Worm (Caenorhabditis elegans) whole organism, L4 larva: ENCODE data around the gene rnp-7.

Source experiments
- F37D6.2 ChIP-seq: sonication (generic microtip); optimal IDR thresholded peaks from 2 replicates; lab custom pipeline; 2016; ENCODE audit warnings: mild to moderate bottlenecking, missing genetic modification characterization, missing compliant biosample characterization
- R02D3.7 ChIP-seq: fragments of 150-350 bp; sonication (generic microtip); optimal IDR thresholded peaks from 3 replicates; lab custom pipeline; 2014; ENCODE audit warnings: missing biosample characterization, missing genetic modification characterization
- T20F7.1 ChIP-seq: fragments of 200-800 bp; sonication (Bioruptor generic); optimal IDR thresholded peaks from 2 replicates; lab custom pipeline; 2018; ENCODE audit warnings: mild to moderate bottlenecking, missing genetic modification characterization, missing compliant biosample characterization
- Y5F2A.4 ChIP-seq: fragments of 200-800 bp; sonication (Bioruptor generic); optimal IDR thresholded peaks from 2 replicates; lab custom pipeline; 2018; ENCODE audit warnings: mild to moderate bottlenecking, missing genetic modification characterization, missing compliant biosample characterization
- aly-2 ChIP-seq: sonication (generic microtip); optimal IDR thresholded peaks from 2 replicates; lab custom pipeline; 2018; ENCODE audit warnings: missing biosample characterization, missing genetic modification characterization
- ceh-20 ChIP-seq: fragments of 200-800 bp; sonication (Bioruptor generic); IDR thresholded peaks from 2 replicates; pipeline ENCODE4 v1.3.6; 2022; ENCODE audit warnings: missing genetic modification reagents, missing genetic modification characterization, missing compliant biosample characterization
- ctbp-1 ChIP-seq: fragments of 200-800 bp; sonication (Bioruptor generic); IDR thresholded peaks from 2 replicates; pipeline ENCODE4 v1.3.6; 2022; ENCODE audit warnings: missing genetic modification reagents, missing genetic modification characterization, missing compliant biosample characterization
- daf-16 ChIP-seq, 3 experiments: sonication (generic microtip); optimal IDR thresholded peaks; 2 replicates each; lab custom pipeline; 2016 to 2017; ENCODE audit warnings: missing genetic modification characterization in 3 of 3, missing genetic modification reagents in 3 of 3, mild to moderate bottlenecking in 2 of 3, missing compliant biosample characterization in 2 of 3, missing biosample characterization in 1 of 3, moderate library complexity in 1 of 3
- dmd-6 ChIP-seq: fragments of 200-800 bp; sonication (Bioruptor generic); IDR thresholded peaks from 2 replicates; pipeline ENCODE4 v1.3.6; 2022; ENCODE audit warnings: missing genetic modification reagents, missing genetic modification characterization, missing compliant biosample characterization
- dmd-8 ChIP-seq: fragments of 200-800 bp; sonication (Bioruptor generic); IDR thresholded peaks from 2 replicates; pipeline ENCODE4 v1.3.6; 2022; ENCODE audit warnings: missing genetic modification characterization, missing compliant biosample characterization
- dmd-9 ChIP-seq: fragments of 200-800 bp; sonication (Bioruptor generic); IDR thresholded peaks from 2 replicates; pipeline ENCODE4 v1.3.6; 2022; ENCODE audit warnings: missing genetic modification reagents, missing genetic modification characterization, missing compliant biosample characterization
- dpl-1 ChIP-seq: fragments of 150-350 bp; optimal IDR thresholded peaks from 2 replicates; lab custom pipeline; 2014; ENCODE audit warnings: missing biosample characterization, missing genetic modification reagents, missing genetic modification characterization
- dve-1 ChIP-seq: sonication (generic microtip); optimal IDR thresholded peaks from 2 replicates; lab custom pipeline; 2017; ENCODE audit warnings: antibody characterized with exemption, mild to moderate bottlenecking, missing genetic modification characterization, missing compliant biosample characterization; ENCODE audit not compliant: insufficient read depth
- hif-1 ChIP-seq, 2 experiments: sonication (generic microtip); optimal IDR thresholded peaks; 2 replicates each; lab custom pipeline; 2016 to 2017; ENCODE audit warnings: missing compliant biosample characterization in 2 of 2, missing genetic modification characterization in 2 of 2, missing genetic modification reagents in 2 of 2, missing genotype in 2 of 2, mild to moderate bottlenecking in 1 of 2
- jun-1 ChIP-seq: fragments of 150-350 bp; optimal IDR thresholded peaks from 2 replicates; lab custom pipeline; 2014; ENCODE audit warnings: missing biosample characterization, missing genetic modification reagents, missing genetic modification characterization
- lim-7 ChIP-seq: fragments of 200-800 bp; sonication (Bioruptor generic); IDR thresholded peaks from 2 replicates; pipeline ENCODE4 v1.3.6; 2022; ENCODE audit warnings: missing genetic modification characterization, missing compliant biosample characterization
- lin-13 ChIP-seq: fragments of 150-350 bp; optimal IDR thresholded peaks from 2 replicates; lab custom pipeline; 2014; ENCODE audit warnings: missing biosample characterization, missing genetic modification reagents, missing genetic modification characterization
- lin-29 ChIP-seq: fragments of 200-800 bp; sonication (Bioruptor generic); IDR thresholded peaks from 2 replicates; pipeline ENCODE4 v1.3.6; 2022; ENCODE audit warnings: missing genetic modification reagents, missing genetic modification characterization, missing compliant biosample characterization
- lin-39 ChIP-seq: fragments of 150-350 bp; optimal IDR thresholded peaks from 2 replicates; lab custom pipeline; 2014; ENCODE audit warnings: missing biosample characterization, missing genetic modification reagents, missing genetic modification characterization
- lir-3 ChIP-seq: sonication (generic microtip); optimal IDR thresholded peaks from 2 replicates; lab custom pipeline; 2016; ENCODE audit warnings: mild to moderate bottlenecking, missing genetic modification characterization, missing compliant biosample characterization
- lsy-2 ChIP-seq, 2 experiments: fragments of 150-350 bp in 1 of 2; sonication (generic microtip) in 1 of 2; optimal IDR thresholded peaks; 2 replicates each; lab custom pipeline; 2014 to 2017; ENCODE audit warnings: missing biosample characterization in 2 of 2, missing genetic modification characterization in 2 of 2
- mdl-1 ChIP-seq, 2 experiments: fragments of 150-350 bp in 1 of 2; sonication (generic microtip) in 1 of 2; optimal IDR thresholded peaks; 2 replicates each; lab custom pipeline; 2014 to 2017; ENCODE audit warnings: missing biosample characterization in 2 of 2, missing genetic modification characterization in 2 of 2
- mep-1 ChIP-seq: fragments of 150-350 bp; sonication (generic microtip); optimal IDR thresholded peaks from 3 replicates; lab custom pipeline; 2014; ENCODE audit warnings: missing biosample characterization, missing genetic modification characterization
- mxl-2 ChIP-seq: fragments of 200-800 bp; sonication (Bioruptor generic); conservative IDR thresholded peaks from 2 replicates; pipeline ENCODE4 v1.3.6; 2022; ENCODE audit warnings: missing genetic modification reagents, missing genetic modification characterization, missing compliant biosample characterization
- nhr-10 ChIP-seq: fragments of 150-350 bp; optimal IDR thresholded peaks from 2 replicates; lab custom pipeline; 2014; ENCODE audit warnings: missing biosample characterization, missing genetic modification characterization
- nhr-102 ChIP-seq: sonication (generic microtip); optimal IDR thresholded peaks from 2 replicates; lab custom pipeline; 2016; ENCODE audit warnings: mild to moderate bottlenecking, missing genetic modification characterization, moderate library complexity, missing compliant biosample characterization
- nhr-237 ChIP-seq: sonication (generic microtip); optimal IDR thresholded peaks from 2 replicates; lab custom pipeline; 2017; ENCODE audit warnings: missing biosample characterization, missing genetic modification characterization
- nhr-41 ChIP-seq: fragments of 200-800 bp; sonication (Bioruptor generic); IDR thresholded peaks from 2 replicates; pipeline ENCODE4 v1.3.6; 2022; ENCODE audit warnings: missing genetic modification reagents, missing genetic modification characterization, missing compliant biosample characterization
- nhr-48 ChIP-seq: sonication (generic microtip); optimal IDR thresholded peaks from 2 replicates; lab custom pipeline; 2016; ENCODE audit warnings: mild to moderate bottlenecking, missing genetic modification characterization, missing compliant biosample characterization
- nhr-6 ChIP-seq: fragments of 150-350 bp; optimal IDR thresholded peaks from 2 replicates; lab custom pipeline; 2014; ENCODE audit warnings: missing biosample characterization, missing genetic modification characterization
- nhr-77 ChIP-seq: fragments of 150-350 bp; optimal IDR thresholded peaks from 2 replicates; lab custom pipeline; 2014; ENCODE audit warnings: missing biosample characterization, missing genetic modification characterization
- pha-4 ChIP-seq, 2 experiments: fragments of 150-350 bp in 1 of 2; fragments of 200-800 bp in 1 of 2; sonication (Bioruptor generic) in 1 of 2; IDR thresholded peaks in 1 of 2; optimal IDR thresholded peaks in 1 of 2; 2 replicates each; pipeline versions ENCODE4 v1.3.6 to Lab custom; 2014 to 2022; ENCODE audit warnings: missing genetic modification characterization in 2 of 2, missing genetic modification reagents in 2 of 2, missing biosample characterization in 1 of 2, missing compliant biosample characterization in 1 of 2
- php-3 ChIP-seq: fragments of 200-800 bp; sonication (Bioruptor generic); IDR thresholded peaks from 2 replicates; pipeline ENCODE4 v1.3.6; 2022; ENCODE audit warnings: missing genetic modification reagents, missing genetic modification characterization, missing compliant biosample characterization
- pqm-1 ChIP-seq: sonication (generic microtip); optimal IDR thresholded peaks from 2 replicates; lab custom pipeline; 2017; ENCODE audit warnings: missing biosample characterization, missing genetic modification characterization
- saeg-2 ChIP-seq: fragments of 200-800 bp; sonication (Bioruptor generic); IDR thresholded peaks from 2 replicates; pipeline ENCODE4 v1.3.6; 2022; ENCODE audit warnings: missing genetic modification reagents, missing genetic modification characterization, missing compliant biosample characterization
- sdz-12 ChIP-seq: fragments of 200-800 bp; sonication (Bioruptor generic); optimal IDR thresholded peaks from 2 replicates; lab custom pipeline; 2018; ENCODE audit warnings: mild to moderate bottlenecking, missing genetic modification characterization, missing compliant biosample characterization
- skn-1 ChIP-seq: fragments of 150-350 bp; optimal IDR thresholded peaks from 2 replicates; lab custom pipeline; 2014; ENCODE audit warnings: missing biosample characterization, missing genetic modification characterization
- snpc-1.2 ChIP-seq: fragments of 200-800 bp; sonication (Bioruptor generic); IDR thresholded peaks from 2 replicates; pipeline ENCODE4 v1.3.6; 2022; ENCODE audit warnings: missing genetic modification reagents, missing genetic modification characterization, missing compliant biosample characterization
- spr-3 ChIP-seq: fragments of 200-800 bp; sonication (Bioruptor generic); optimal IDR thresholded peaks from 2 replicates; lab custom pipeline; 2018; ENCODE audit warnings: mild to moderate bottlenecking, missing genetic modification characterization, missing compliant biosample characterization
- tag-97 ChIP-seq: fragments of 200-800 bp; sonication (Bioruptor generic); IDR thresholded peaks from 2 replicates; pipeline ENCODE4 v1.3.6; 2022; ENCODE audit warnings: missing genetic modification characterization, missing compliant biosample characterization
- unc-130 ChIP-seq: sonication (generic microtip); optimal IDR thresholded peaks from 2 replicates; lab custom pipeline; 2016; ENCODE audit warnings: missing genetic modification reagents, missing genetic modification characterization, missing compliant biosample characterization
- unc-39 ChIP-seq: sonication (generic microtip); optimal IDR thresholded peaks from 2 replicates; lab custom pipeline; 2017; ENCODE audit warnings: missing biosample characterization, missing genetic modification characterization
- unc-62 ChIP-seq, 3 experiments: fragments of 150-350 bp in 1 of 3; sonication (generic microtip); optimal IDR thresholded peaks in 2 of 3; peaks in 1 of 3; 1 replicate in 1 of 3; 2 replicates in 2 of 3; lab custom pipeline; 2014 to 2017; ENCODE audit warnings: missing biosample characterization in 3 of 3, missing genetic modification characterization in 3 of 3, missing genetic modification reagents in 3 of 3, missing genotype in 1 of 3
- zfp-3 ChIP-seq: fragments of 200-800 bp; sonication (Bioruptor generic); conservative IDR thresholded peaks from 2 replicates; pipeline ENCODE4 v1.3.6; 2022; ENCODE audit warnings: missing genetic modification reagents, missing genetic modification characterization, missing compliant biosample characterization
- ztf-11 ChIP-seq: fragments of 150-350 bp; optimal IDR thresholded peaks from 2 replicates; lab custom pipeline; 2014; ENCODE audit warnings: missing biosample characterization, missing genetic modification characterization

The rnp-7 gene

ce11 chrIII:7165816-7166229 lies 4.9 kb upstream of the rnp-7 start (continued):
- TF ChIP-seq dve-1: peak; percentile 72
- no peak for TF ChIP-seq ceh-20
- TF ChIP-seq saeg-2: peak; percentile 58; the same call in 1 of the 2 replicates
- TF ChIP-seq R02D3.7 (tag; lab: Kevin White, UChicago): no peak
- TF ChIP-seq lsy-2 (tag; optimal IDR thresholded peaks at IDR 0.05; lab: Kevin White, UChicago): peak in 1 of 2 experiments; percentile 70
- peak; percentile 49 for TF ChIP-seq lin-13 (GFP tag; lab: Kevin White, UChicago)
- no peak for TF ChIP-seq ctbp-1 (GFP tag; lab: Robert Waterston, UW)
- TF ChIP-seq php-3: peak; percentile 52
- TF ChIP-seq daf-16 (GFP tag; optimal IDR thresholded peaks at IDR 0.05; lab: Kevin White, UChicago): peak in 1 of 2 experiments; percentile 28
- TF ChIP-seq daf-16 (tag; optimal IDR thresholded peaks at IDR 0.05; lab: Kevin White, UChicago): peak; percentile 92
- peak; percentile 58 for TF ChIP-seq nhr-6 (tag; lab: Kevin White, UChicago)
- no peak for TF ChIP-seq pha-4 (GFP tag; IDR thresholded peaks at IDR 0.05; lab: Robert Waterston, UW)
- TF ChIP-seq pha-4 (tag; optimal IDR thresholded peaks at IDR 0.05; lab: Kevin White, UChicago): peak; percentile 9
- TF ChIP-seq zfp-3 (GFP tag; lab: Robert Waterston, UW): no peak
- TF ChIP-seq nhr-102: peak; percentile 77
- no peak for TF ChIP-seq F37D6.2 (tag; lab: Kevin White, UChicago)
- no peak for TF ChIP-seq ztf-11 (tag; lab: Kevin White, UChicago)
- no peak for TF ChIP-seq tag-97 (GFP tag; lab: Robert Waterston, UW)
- peak in 1 of 2 experiments; percentile 38 for TF ChIP-seq unc-62 (GFP tag; optimal IDR thresholded peaks at IDR 0.05 in 1 of 2; lab: Kevin White, UChicago)
- TF ChIP-seq unc-62 (tag; optimal IDR thresholded peaks at IDR 0.05; lab: Kevin White, UChicago): no peak
- TF ChIP-seq sdz-12 (GFP tag; lab: Kevin White, UChicago): no peak
- TF ChIP-seq pqm-1: peak; percentile 96
- peak; percentile 29 for TF ChIP-seq jun-1 (tag; lab: Kevin White, UChicago)
- peak; percentile 66 for TF ChIP-seq mep-1 (tag; lab: Kevin White, UChicago)
- no peak for TF ChIP-seq nhr-10 (tag; lab: Kevin White, UChicago)
- no peak for TF ChIP-seq dmd-8

- TF ChIP-seq lim-7 (GFP tag; lab: Robert Waterston, UW) (no peak), unc-130 (peak; percentile 19)
These were observed 4.3 kb upstream of the rnp-7 start for ce11 chrIII:7165276-7165675.

- TF ChIP-seq daf-16 (GFP tag; optimal IDR thresholded peaks at IDR 0.05; lab: Kevin White, UChicago) (peak; percentile 14 to 26), daf-16 (tag; optimal IDR thresholded peaks at IDR 0.05; lab: Kevin White, UChicago) (peak; percentile 65), mxl-2 (GFP tag; lab: Robert Waterston, UW) (no peak), lir-3 (tag; lab: Kevin White, UChicago) (no peak), T20F7.1 (GFP tag; lab: Kevin White, UChicago) (peak; percentile 91), dmd-6 (GFP tag; lab: Robert Waterston, UW) (peak; percentile 84), pha-4 (GFP tag; IDR thresholded peaks at IDR 0.05; lab: Robert Waterston, UW) (peak; percentile 86), pha-4 (tag; optimal IDR thresholded peaks at IDR 0.05; lab: Kevin White, UChicago) (no peak), mdl-1 (tag; optimal IDR thresholded peaks at IDR 0.05; lab: Kevin White, UChicago) (peak in 1 of 2 experiments; percentile 48), snpc-1.2 (GFP tag; lab: Robert Waterston, UW) (no peak), spr-3 (GFP tag; lab: Kevin White, UChicago) (no peak), nhr-48 (tag; lab: Kevin White, UChicago) (peak; percentile 28), zfp-3 (GFP tag; lab: Robert Waterston, UW) (peak; percentile 81), dpl-1 (GFP tag; lab: Kevin White, UChicago) (peak; percentile 95), nhr-237 (tag; lab: Kevin White, UChicago) (no peak), hif-1 (tag; optimal IDR thresholded peaks at IDR 0.05; lab: Kevin White, UChicago) (peak in 1 of 2 experiments; percentile 79), nhr-41 (GFP tag; lab: Robert Waterston, UW) (no peak), lin-13 (GFP tag; lab: Kevin White, UChicago) (peak; percentile 98), skn-1 (tag; lab: Kevin White, UChicago) (no peak), unc-39 (tag; lab: Kevin White, UChicago) (no peak), aly-2 (no peak), jun-1 (tag; lab: Kevin White, UChicago) (no peak), dmd-9 (GFP tag; lab: Robert Waterston, UW) (peak; percentile 77), Y5F2A.4 (GFP tag; lab: Kevin White, UChicago) (no peak), nhr-77 (tag; lab: Kevin White, UChicago) (peak; percentile 92), lin-29 (GFP tag; lab: Robert Waterston, UW) (no peak), lin-39 (tag; lab: Kevin White, UChicago) (no peak), F37D6.2 (tag; lab: Kevin White, UChicago) (peak; percentile 83)
These were observed 1.3 kb upstream of the rnp-7 start, which contains the start of the genes syf-2 and K04G7.1 for ce11 chrIII:7162065-7162762. Gene syf-2 (minus strand): TSS chrIII:7162115. Gene K04G7.1 (plus strand): TSS chrIII:7162712.
